Worm (Caenorhabditis elegans) whole organism, late embryonic: ENCODE measurements around the gene R13A1.5.
A peak's percentile ranks its signal among the peaks of the same experiment; 100 is the strongest.

Experiments used
- C38D4.7 ChIP-seq: fragments of 200-800 bp; sonication (Bioruptor generic); optimal IDR thresholded peaks from 2 replicates; lab custom pipeline; 2018; ENCODE audit warnings: mild to moderate bottlenecking, missing genetic modification characterization, moderate library complexity, missing compliant biosample characterization
- F13H6.1 ChIP-seq: sonication (generic microtip); optimal IDR thresholded peaks from 2 replicates; lab custom pipeline; 2016; ENCODE audit warnings: missing genetic modification characterization, missing compliant biosample characterization
- K09A11.1 ChIP-seq: sonication (generic microtip); optimal IDR thresholded peaks from 2 replicates; lab custom pipeline; 2017; ENCODE audit warnings: antibody characterized with exemption, mild to moderate bottlenecking, missing genetic modification characterization, missing compliant biosample characterization; ENCODE audit not compliant: insufficient read depth
- T23F11.4 ChIP-seq: fragments of 200-800 bp; sonication (Bioruptor generic); optimal IDR thresholded peaks from 2 replicates; lab custom pipeline; 2018; ENCODE audit warnings: mild to moderate bottlenecking, missing genetic modification characterization, missing compliant biosample characterization
- ahr-1 ChIP-seq: sonication (generic microtip); optimal IDR thresholded peaks from 2 replicates; lab custom pipeline; 2016; ENCODE audit warnings: missing genetic modification characterization, missing compliant biosample characterization
- ama-1 ChIP-seq: fragments of 150-350 bp; optimal IDR thresholded peaks from 2 replicates; lab custom pipeline; 2014
- ceh-30 ChIP-seq: fragments of 150-350 bp; optimal IDR thresholded peaks from 2 replicates; lab custom pipeline; 2014; ENCODE audit warnings: missing biosample characterization, missing genetic modification characterization
- ceh-34 ChIP-seq: sonication (generic microtip); optimal IDR thresholded peaks from 2 replicates; lab custom pipeline; 2016; ENCODE audit warnings: mild to moderate bottlenecking, missing genetic modification characterization, missing compliant biosample characterization
- ceh-45 ChIP-seq: fragments of 200-800 bp; sonication (Bioruptor generic); IDR thresholded peaks from 2 replicates; pipeline ENCODE4 v1.3.6; 2022; ENCODE audit warnings: missing genetic modification reagents, missing genetic modification characterization, missing compliant biosample characterization
- ceh-6 ChIP-seq: fragments of 200-800 bp; sonication (Bioruptor generic); optimal IDR thresholded peaks from 2 replicates; lab custom pipeline; 2018; ENCODE audit warnings: mild to moderate bottlenecking, missing genetic modification characterization, missing compliant biosample characterization
- che-1 ChIP-seq: sonication (generic microtip); optimal IDR thresholded peaks from 2 replicates; lab custom pipeline; 2016; ENCODE audit warnings: mild to moderate bottlenecking, missing genetic modification characterization, missing compliant biosample characterization
- dve-1 ChIP-seq: sonication (generic microtip); optimal IDR thresholded peaks from 2 replicates; lab custom pipeline; 2017; ENCODE audit warnings: antibody characterized with exemption, mild to moderate bottlenecking, missing genetic modification characterization, missing compliant biosample characterization
- elt-2 ChIP-seq: sonication (generic microtip); optimal IDR thresholded peaks from 2 replicates; lab custom pipeline; 2016; ENCODE audit warnings: missing genetic modification reagents, missing genetic modification characterization, missing compliant biosample characterization
- elt-4 ChIP-seq: sonication (generic microtip); optimal IDR thresholded peaks from 2 replicates; lab custom pipeline; 2016; ENCODE audit warnings: missing genetic modification characterization, missing compliant biosample characterization
- ets-4 ChIP-seq: sonication (generic microtip); optimal IDR thresholded peaks from 2 replicates; lab custom pipeline; 2016; ENCODE audit warnings: missing genetic modification characterization, missing compliant biosample characterization
- fax-1 ChIP-seq: sonication (generic microtip); optimal IDR thresholded peaks from 2 replicates; lab custom pipeline; 2016; ENCODE audit warnings: missing genotype, missing genetic modification characterization, missing compliant biosample characterization
- fkh-10 ChIP-seq: fragments of 150-350 bp; optimal IDR thresholded peaks from 2 replicates; lab custom pipeline; 2014; ENCODE audit warnings: missing biosample characterization, missing genetic modification reagents, missing genetic modification characterization
- fkh-6 ChIP-seq: sonication (generic microtip); optimal IDR thresholded peaks from 2 replicates; lab custom pipeline; 2016; ENCODE audit warnings: missing genetic modification characterization, missing compliant biosample characterization
- gmeb-2 ChIP-seq: sonication (generic microtip); optimal IDR thresholded peaks from 2 replicates; lab custom pipeline; 2016; ENCODE audit warnings: missing genetic modification characterization, inconsistent platforms, missing compliant biosample characterization
- hlh-13 ChIP-seq: fragments of 200-800 bp; sonication (Bioruptor generic); optimal IDR thresholded peaks from 2 replicates; lab custom pipeline; 2018; ENCODE audit warnings: mild to moderate bottlenecking, missing genetic modification characterization, missing compliant biosample characterization
- hlh-15 ChIP-seq: sonication (generic microtip); optimal IDR thresholded peaks from 2 replicates; lab custom pipeline; 2016; ENCODE audit warnings: missing genetic modification characterization, missing compliant biosample characterization
- hlh-8 ChIP-seq: sonication (generic microtip); optimal IDR thresholded peaks from 2 replicates; lab custom pipeline; 2016; ENCODE audit warnings: missing genotype, missing genetic modification characterization, missing compliant biosample characterization
- mec-3 ChIP-seq: sonication (generic microtip); optimal IDR thresholded peaks from 2 replicates; lab custom pipeline; 2016; ENCODE audit warnings: borderline replicate concordance, missing genetic modification characterization, missing compliant biosample characterization
- npax-4 ChIP-seq: sonication (generic microtip); optimal IDR thresholded peaks from 2 replicates; lab custom pipeline; 2016; ENCODE audit warnings: missing genetic modification characterization, missing compliant biosample characterization
- pat-9 ChIP-seq: fragments of 200-800 bp; sonication (Bioruptor generic); optimal IDR thresholded peaks from 2 replicates; lab custom pipeline; 2018; ENCODE audit warnings: mild to moderate bottlenecking, missing genetic modification characterization, moderate library complexity, missing compliant biosample characterization
- pax-1 ChIP-seq: fragments of 150-350 bp; optimal IDR thresholded peaks from 2 replicates; lab custom pipeline; 2014; ENCODE audit warnings: missing biosample characterization, missing genetic modification characterization
- pqm-1 ChIP-seq: sonication (generic microtip); optimal IDR thresholded peaks from 2 replicates; lab custom pipeline; 2016; ENCODE audit warnings: missing genetic modification characterization, missing compliant biosample characterization
- pros-1 ChIP-seq: fragments of 150-350 bp; optimal IDR thresholded peaks from 2 replicates; lab custom pipeline; 2014; ENCODE audit warnings: missing biosample characterization, missing genetic modification reagents, missing genetic modification characterization
- ref-2 ChIP-seq: sonication (generic microtip); optimal IDR thresholded peaks from 2 replicates; lab custom pipeline; 2016; ENCODE audit warnings: missing genetic modification characterization, missing compliant biosample characterization
- sox-4 ChIP-seq: sonication (generic microtip); optimal IDR thresholded peaks from 2 replicates; lab custom pipeline; 2017; ENCODE audit warnings: mild to moderate bottlenecking, missing genetic modification characterization, inconsistent platforms, missing compliant biosample characterization
- syd-9 ChIP-seq: sonication (generic microtip); optimal IDR thresholded peaks from 2 replicates; lab custom pipeline; 2016; ENCODE audit warnings: mild to moderate bottlenecking, missing genetic modification characterization, moderate library complexity, missing compliant biosample characterization
- tbx-7 ChIP-seq: sonication (generic microtip); optimal IDR thresholded peaks from 2 replicates; lab custom pipeline; 2016; ENCODE audit warnings: missing genotype, missing genetic modification characterization, missing compliant biosample characterization
- ttx-3 ChIP-seq: sonication (generic microtip); optimal IDR thresholded peaks from 2 replicates; lab custom pipeline; 2016; ENCODE audit warnings: missing genetic modification reagents, missing genetic modification characterization, missing compliant biosample characterization
- unc-42 ChIP-seq: sonication (generic microtip); optimal IDR thresholded peaks from 2 replicates; lab custom pipeline; 2016; ENCODE audit warnings: missing genotype, missing genetic modification characterization, missing compliant biosample characterization
- unc-86 ChIP-seq: sonication (generic microtip); optimal IDR thresholded peaks from 2 replicates; lab custom pipeline; 2016; ENCODE audit warnings: missing genetic modification characterization, missing compliant biosample characterization

Gene R13A1.5

DNA sequence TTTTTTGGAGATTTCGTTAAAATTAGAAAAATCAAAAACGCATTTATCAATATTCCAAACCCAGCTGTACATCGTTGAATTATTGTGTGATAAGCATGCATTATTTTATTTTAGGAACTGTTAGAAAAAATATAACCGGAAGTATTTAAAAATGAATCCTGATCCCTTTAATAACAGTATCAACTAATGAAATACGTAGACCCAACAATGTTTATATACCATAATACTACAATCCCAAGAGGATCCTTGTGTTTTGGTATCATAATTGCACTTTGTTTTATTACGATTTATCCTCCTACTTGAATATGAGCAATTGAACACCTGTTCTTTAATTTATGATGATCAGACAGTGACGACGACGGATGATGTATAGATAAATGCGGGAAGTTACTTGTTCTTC is 4.9 kb downstream of the R13A1.5 start, which contains the start of gene str-249:
str-249 (minus strand) TSS at position 101 of the 400 bp plus-strand sequence.
- TF ChIP-seq F13H6.1 (no peak), elt-2 (tag; lab: Kevin White, UChicago) (no peak), elt-4 (tag; lab: Kevin White, UChicago) (no peak), ceh-6 (GFP tag; lab: Kevin White, UChicago) (no peak), hlh-15 (no peak), hlh-13 (no peak), syd-9 (tag; lab: Kevin White, UChicago) (no peak), fkh-10 (GFP tag; lab: Kevin White, UChicago) (no peak), ets-4 (tag; lab: Kevin White, UChicago) (no peak), ceh-45 (GFP tag; lab: Robert Waterston, UW) (no peak), unc-42 (tag; lab: Kevin White, UChicago) (no peak), ama-1 (no peak), ref-2 (tag; lab: Kevin White, UChicago) (no peak)

DNA sequence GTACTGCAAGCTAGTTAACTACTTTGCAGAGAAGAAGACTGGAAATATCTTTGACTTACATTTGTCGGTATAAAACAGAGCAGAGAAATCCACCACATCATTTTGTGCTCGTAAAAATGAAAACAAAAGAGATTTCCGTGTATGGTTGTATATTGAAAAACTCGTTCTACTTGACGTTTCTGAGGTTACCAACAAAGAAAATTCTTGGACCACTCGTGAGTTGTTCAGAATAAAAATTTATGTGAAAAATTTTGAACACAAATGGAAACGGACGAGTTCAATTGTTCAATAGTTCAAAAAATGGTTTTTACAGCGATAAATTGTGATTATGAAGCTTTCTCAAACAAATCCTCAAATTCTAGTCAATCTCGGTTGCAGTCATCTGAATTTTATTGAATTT is 7.0 kb downstream of the R13A1.5 start, which contains the start of gene clec-179:
clec-179 (minus strand) TSS at position 101 of the 400 bp plus-strand sequence.
- TF ChIP-seq tbx-7 (tag; lab: Kevin White, UChicago): no peak
- TF ChIP-seq npax-4 (tag; lab: Kevin White, UChicago): no peak
- TF ChIP-seq unc-86: no peak
- no peak for TF ChIP-seq T23F11.4 (GFP tag; lab: Kevin White, UChicago)
- no peak for TF ChIP-seq ceh-34 (tag; lab: Kevin White, UChicago)
- TF ChIP-seq hlh-8 (tag; lab: Kevin White, UChicago): no peak
- no peak for TF ChIP-seq ceh-45 (GFP tag; lab: Robert Waterston, UW)
- TF ChIP-seq pros-1 (tag; lab: Kevin White, UChicago): no peak
- TF ChIP-seq ref-2 (tag; lab: Kevin White, UChicago): no peak

DNA sequence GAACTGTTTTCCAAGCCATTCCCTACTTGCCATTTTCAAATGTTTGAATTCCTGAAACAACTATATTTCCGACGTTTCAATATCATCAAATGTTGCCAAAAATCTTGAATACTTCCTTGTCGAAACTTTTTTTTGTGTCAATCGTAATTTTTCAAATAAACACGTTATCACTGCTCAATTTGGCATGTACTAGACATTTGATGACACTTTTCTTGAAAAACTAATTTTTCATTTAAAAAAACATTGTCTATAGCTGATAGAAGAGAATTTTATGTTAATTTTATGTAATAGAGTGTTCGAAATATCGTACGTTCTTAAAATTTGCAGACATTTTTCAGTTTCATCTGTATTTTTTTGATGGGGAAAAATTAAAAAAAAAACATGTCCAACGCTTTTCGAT is 8.8 kb downstream of the R13A1.5 start:
- no peak for TF ChIP-seq pat-9 (tag; lab: Kevin White, UChicago)
- no peak for TF ChIP-seq ceh-30 (tag; lab: Kevin White, UChicago)
- no peak for TF ChIP-seq elt-4 (tag; lab: Kevin White, UChicago)

DNA sequence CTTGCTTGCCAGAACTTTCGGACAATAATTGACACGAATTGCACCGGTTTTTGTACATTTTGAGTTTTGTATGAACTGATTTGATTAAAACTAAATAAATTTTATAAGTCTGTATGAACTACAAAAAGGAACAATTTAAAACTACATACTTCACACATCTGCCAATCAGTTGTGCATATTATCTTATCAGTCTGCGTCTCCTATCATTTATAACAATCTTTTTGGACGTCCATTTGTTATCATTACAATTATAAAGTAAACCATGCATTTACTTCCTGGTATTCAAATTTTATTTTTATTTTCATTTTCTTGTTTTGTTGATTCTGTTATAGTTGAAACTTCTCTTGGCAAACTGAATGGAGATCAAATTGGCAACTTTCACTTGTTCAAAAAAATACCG is 11.3 kb downstream of the R13A1.5 start, which contains the start of gene cest-10:
cest-10 (plus strand) TSS at position 254 of the 400 bp plus-strand sequence.
- TF ChIP-seq elt-2 (tag; lab: Kevin White, UChicago): peak; percentile 71
- TF ChIP-seq C38D4.7 (GFP tag; lab: Kevin White, UChicago): no peak
- TF ChIP-seq, all 69 proteins: peak for 1

DNA sequence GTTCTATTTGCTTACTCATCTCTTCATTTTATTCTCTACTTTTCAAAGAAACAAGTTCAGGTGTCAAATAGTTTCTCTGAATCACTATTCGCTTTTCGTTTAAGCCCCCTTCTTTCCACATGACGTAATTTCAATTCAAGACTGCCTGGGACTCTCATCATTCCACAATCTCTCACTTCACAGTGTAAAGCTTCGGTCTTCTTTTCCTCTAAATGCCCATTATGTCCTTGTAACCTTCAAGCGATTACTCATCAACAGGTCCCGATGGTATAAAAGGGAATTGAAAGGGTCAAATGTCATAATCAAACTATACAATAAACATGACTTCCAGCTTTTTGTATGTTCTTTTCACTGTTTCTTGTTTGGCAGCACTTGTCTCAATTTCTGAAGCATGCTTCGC is 12.7 kb downstream of the R13A1.5 start, which contains the start of gene C42D4.3:
C42D4.3 (plus strand) TSS at position 298 of the 400 bp plus-strand sequence.
- TF ChIP-seq mec-3 (tag; lab: Kevin White, UChicago) (no peak), fax-1 (tag; lab: Kevin White, UChicago) (no peak), sox-4 (tag; lab: Kevin White, UChicago) (no peak), elt-2 (tag; lab: Kevin White, UChicago) (no peak), che-1 (tag; lab: Kevin White, UChicago) (no peak), ttx-3 (tag; lab: Kevin White, UChicago) (no peak), tbx-7 (tag; lab: Kevin White, UChicago) (no peak), hlh-15 (no peak), fkh-6 (tag; lab: Kevin White, UChicago) (no peak), gmeb-2 (no peak), K09A11.1 (tag; lab: Kevin White, UChicago) (no peak), elt-4 (tag; lab: Kevin White, UChicago) (no peak), pqm-1 (tag; lab: Kevin White, UChicago) (no peak), ahr-1 (tag; lab: Kevin White, UChicago) (no peak), ref-2 (tag; lab: Kevin White, UChicago) (no peak), pax-1 (tag; lab: Kevin White, UChicago) (no peak), T23F11.4 (GFP tag; lab: Kevin White, UChicago) (no peak), ceh-34 (tag; lab: Kevin White, UChicago) (no peak), unc-86 (no peak), dve-1 (no peak)
- TF ChIP-seq, all 69 proteins: peak for 0
